Worm (Caenorhabditis elegans): ENCODE data around the gene him-10.
A peak's percentile ranks its signal among the peaks of the same experiment; 100 is the strongest.

him-10 gene

DNA sequence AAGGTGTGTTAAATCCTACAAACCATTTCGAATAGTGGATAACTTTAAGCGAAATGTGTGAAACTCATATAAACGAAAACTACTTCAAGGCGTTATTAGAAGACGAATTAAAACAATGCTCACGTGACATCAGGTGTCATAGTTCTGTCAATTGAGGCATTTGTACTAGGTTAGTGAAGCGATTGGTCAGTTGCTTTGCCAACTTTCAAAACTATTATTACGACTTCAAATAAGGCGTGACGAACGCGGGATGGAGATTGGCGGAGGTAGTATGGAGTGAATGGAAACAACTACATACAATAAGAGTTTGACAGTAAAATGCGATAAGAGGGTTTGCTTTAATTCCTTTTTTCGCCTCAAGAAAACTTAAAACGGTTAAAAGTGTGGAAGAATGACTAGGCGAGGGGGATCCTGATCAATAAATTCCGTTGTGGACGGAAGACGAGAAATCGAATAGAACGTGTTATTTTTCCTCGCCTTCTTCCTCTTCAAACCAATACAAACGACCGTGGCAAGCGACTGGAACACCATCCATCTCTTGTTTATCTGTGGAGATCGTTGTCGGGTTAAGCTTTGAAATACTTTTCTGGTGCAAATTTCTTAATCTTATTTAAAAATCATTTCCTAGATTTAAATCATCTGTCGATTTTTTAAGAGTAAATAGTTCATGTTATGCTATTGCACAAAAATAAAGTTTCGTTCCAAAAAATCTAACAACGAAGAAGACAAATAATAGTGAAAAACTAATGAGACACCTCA is 37.9 kb downstream of the him-10 start:
- no peak for TF ChIP-seq R02D3.7 (tag; optimal IDR thresholded peaks at IDR 0.05)
- TF ChIP-seq elt-1 (tag; optimal IDR thresholded peaks at IDR 0.05): peak; percentile 62
- no peak for TF ChIP-seq nhr-12 (tag; optimal IDR thresholded peaks at IDR 0.05)
- TF ChIP-seq lin-39 (tag; optimal IDR thresholded peaks at IDR 0.05): no peak
- no peak for TF ChIP-seq egl-27 (tag; optimal IDR thresholded peaks at IDR 0.05)
- peak; percentile 50 for TF ChIP-seq ama-1 (optimal IDR thresholded peaks at IDR 0.05)

DNA sequence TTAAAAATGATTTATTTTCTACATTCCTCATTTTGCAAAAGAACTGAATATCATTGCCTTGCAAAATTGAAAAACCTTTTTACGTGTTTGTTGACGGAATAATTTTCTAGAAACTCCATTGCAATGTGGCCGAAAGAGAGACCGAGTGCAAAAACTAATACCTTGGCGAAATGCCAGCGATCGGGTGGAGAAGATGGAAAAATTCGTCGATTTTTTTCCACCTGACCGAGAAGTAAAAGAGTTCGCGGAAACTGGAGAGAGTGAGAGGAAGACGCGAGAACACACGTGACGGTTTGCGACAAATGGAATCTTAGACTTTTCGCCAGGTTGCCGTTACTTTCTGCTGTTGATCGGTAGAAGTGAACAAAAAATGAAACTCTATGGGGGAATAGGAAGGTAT is 38.6 kb downstream of the him-10 start:
- peak; percentile 74 for TF ChIP-seq nhr-25 (tag; optimal IDR thresholded peaks at IDR 0.05)
- TF ChIP-seq mdl-1 (tag; optimal IDR thresholded peaks at IDR 0.05): peak; percentile 8
- TF ChIP-seq hmg-11 (tag; optimal IDR thresholded peaks at IDR 0.05): peak; percentile 3
- TF ChIP-seq egl-27 (tag; optimal IDR thresholded peaks at IDR 0.05): no peak
- TF ChIP-seq pqm-1 (tag; optimal IDR thresholded peaks at IDR 0.05): no peak
- peak; percentile 17 for TF ChIP-seq nfya-1 (tag; optimal IDR thresholded peaks at IDR 0.05; ENCODE audit: insufficient read depth)
- TF ChIP-seq egl-5 (tag; optimal IDR thresholded peaks at IDR 0.05): peak; percentile 20
- TF ChIP-seq snpc-4 (tag; optimal IDR thresholded peaks at IDR 0.05): no peak
- peak; percentile 56 for TF ChIP-seq nhr-23 (tag; optimal IDR thresholded peaks at IDR 0.05)
- peak; percentile 23 for TF ChIP-seq jun-1 (tag; optimal IDR thresholded peaks at IDR 0.05)
- no peak for TF ChIP-seq nhr-67 (tag; optimal IDR thresholded peaks at IDR 0.05)
- peak; percentile 53 for TF ChIP-seq pha-4 (tag; optimal IDR thresholded peaks at IDR 0.05)

DNA sequence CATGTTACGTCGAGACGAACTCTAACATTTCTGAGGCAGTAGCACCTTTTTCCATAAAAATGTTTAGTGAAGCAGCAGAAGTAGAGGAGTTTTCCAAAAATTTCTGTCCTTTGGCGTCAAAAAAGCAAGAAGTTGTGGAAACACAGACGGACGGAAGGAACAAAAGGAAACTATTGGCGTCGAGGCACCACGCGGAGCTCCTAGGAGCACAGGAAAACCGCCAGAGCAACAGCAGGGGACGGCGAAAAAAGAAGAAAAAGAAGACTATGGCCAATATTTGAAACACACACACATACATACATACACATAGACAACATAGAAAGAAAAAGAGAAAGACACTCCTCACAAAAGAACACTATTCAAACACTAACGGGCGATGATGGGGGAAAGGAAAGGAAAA is 39.9 kb downstream of the him-10 start:
- TF ChIP-seq elt-1 (tag; optimal IDR thresholded peaks at IDR 0.05): no peak
- no peak for TF ChIP-seq egl-5 (tag; optimal IDR thresholded peaks at IDR 0.05)
- TF ChIP-seq ceh-16 (tag; optimal IDR thresholded peaks at IDR 0.05): no peak
- no peak for TF ChIP-seq nhr-237 (tag; optimal IDR thresholded peaks at IDR 0.05)
- TF ChIP-seq nfya-1 (tag; optimal IDR thresholded peaks at IDR 0.05; ENCODE audit: insufficient read depth): peak; percentile 23
- no peak for TF ChIP-seq nhr-11 (tag; optimal IDR thresholded peaks at IDR 0.05)
- TF ChIP-seq zag-1 (tag; optimal IDR thresholded peaks at IDR 0.05): no peak
- TF ChIP-seq lsy-12 (tag; optimal IDR thresholded peaks at IDR 0.05): no peak
- peak; percentile 7 for TF ChIP-seq hmg-11 (tag; optimal IDR thresholded peaks at IDR 0.05)
- TF ChIP-seq nhr-12 (tag; optimal IDR thresholded peaks at IDR 0.05): no peak
- no peak for TF ChIP-seq lin-15B (tag; optimal IDR thresholded peaks at IDR 0.05)
- no peak for TF ChIP-seq nhr-67 (tag; optimal IDR thresholded peaks at IDR 0.05)
- peak; percentile 60 for TF ChIP-seq pha-4 (tag; optimal IDR thresholded peaks at IDR 0.05)
- TF ChIP-seq unc-62 (GFP tag; optimal IDR thresholded peaks at IDR 0.05): no peak
- no peak for TF ChIP-seq jun-1 (tag; optimal IDR thresholded peaks at IDR 0.05)

DNA sequence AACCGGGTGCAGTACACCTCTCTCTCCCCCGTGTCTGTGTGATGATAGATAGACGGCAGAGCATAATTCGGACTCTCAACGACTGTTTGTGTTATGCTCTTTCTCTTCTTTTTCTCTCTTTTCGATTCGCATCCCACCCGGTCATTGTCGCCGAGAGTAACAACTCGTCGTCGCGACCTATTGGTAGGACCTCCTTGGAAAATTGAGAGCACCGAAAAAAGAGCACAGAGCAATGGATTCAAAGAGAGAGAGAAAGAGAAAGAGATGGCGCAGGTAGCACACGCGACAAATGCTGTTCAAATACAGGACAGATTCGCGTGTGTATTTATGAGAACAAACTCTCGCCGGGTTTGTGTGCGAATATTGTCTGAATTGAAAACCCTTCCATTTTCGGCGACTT is 40.6 kb downstream of the him-10 start:
- TF ChIP-seq aly-2 (tag; optimal IDR thresholded peaks at IDR 0.05): no peak
- no peak for TF ChIP-seq fkh-10 (GFP tag; optimal IDR thresholded peaks at IDR 0.05)
- no peak for TF ChIP-seq lin-15B (tag; optimal IDR thresholded peaks at IDR 0.05)
- peak; percentile 71 for TF ChIP-seq pha-4 (tag; optimal IDR thresholded peaks at IDR 0.05)
- TF ChIP-seq ceh-16 (tag; optimal IDR thresholded peaks at IDR 0.05): no peak
- TF ChIP-seq jun-1 (tag; optimal IDR thresholded peaks at IDR 0.05): no peak
- TF ChIP-seq elt-3 (tag; optimal IDR thresholded peaks at IDR 0.05): no peak
- peak; percentile 21 for TF ChIP-seq lin-39 (tag; optimal IDR thresholded peaks at IDR 0.05)
- TF ChIP-seq snpc-4 (tag; optimal IDR thresholded peaks at IDR 0.05): no peak
- TF ChIP-seq sea-2 (GFP tag; optimal IDR thresholded peaks at IDR 0.05): no peak
- TF ChIP-seq elt-1 (tag; optimal IDR thresholded peaks at IDR 0.05): no peak
- no peak for TF ChIP-seq lsy-12 (tag; optimal IDR thresholded peaks at IDR 0.05)
- no peak for TF ChIP-seq pqm-1 (tag; optimal IDR thresholded peaks at IDR 0.05)
- TF ChIP-seq egl-27 (tag; optimal IDR thresholded peaks at IDR 0.05): no peak
- TF ChIP-seq ZK546.5 (tag; optimal IDR thresholded peaks at IDR 0.05): no peak

DNA sequence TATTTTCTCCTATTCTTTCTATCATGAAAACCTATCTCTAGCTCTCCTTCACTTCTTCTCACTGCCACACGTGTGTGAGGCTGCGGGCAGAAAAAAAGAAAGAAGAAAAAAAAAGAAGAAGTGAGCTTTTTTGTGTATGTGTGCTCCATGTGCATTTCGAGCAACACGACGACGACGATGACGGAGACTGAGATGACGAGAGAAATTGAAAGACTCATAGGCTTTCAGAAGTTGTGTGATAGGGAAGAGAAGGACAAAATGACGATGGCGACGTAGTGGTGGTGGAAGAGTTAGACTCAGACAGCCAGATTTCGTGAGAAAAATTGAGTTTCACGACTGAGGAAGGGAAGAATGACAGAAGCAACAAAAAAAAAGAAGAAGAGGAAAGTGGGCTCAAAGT is 42.4 kb downstream of the him-10 start:
- TF ChIP-seq ztf-11 (tag; optimal IDR thresholded peaks at IDR 0.05) (no peak), snpc-4 (tag; optimal IDR thresholded peaks at IDR 0.05) (peak; percentile 2), lin-39 (tag; optimal IDR thresholded peaks at IDR 0.05) (peak; percentile 74), R02D3.7 (tag; optimal IDR thresholded peaks at IDR 0.05) (no peak), sea-2 (GFP tag; optimal IDR thresholded peaks at IDR 0.05) (no peak), ztf-4 (tag; optimal IDR thresholded peaks at IDR 0.05) (no peak), ZK546.5 (tag; optimal IDR thresholded peaks at IDR 0.05) (no peak), lin-15B (tag; optimal IDR thresholded peaks at IDR 0.05) (peak; percentile 4), fkh-10 (GFP tag; optimal IDR thresholded peaks at IDR 0.05) (peak; percentile 88), mdl-1 (tag; optimal IDR thresholded peaks at IDR 0.05) (peak; percentile 85), pqm-1 (tag; optimal IDR thresholded peaks at IDR 0.05) (no peak), skn-1 (tag; optimal IDR thresholded peaks at IDR 0.05) (peak; percentile 12), zag-1 (tag; optimal IDR thresholded peaks at IDR 0.05) (peak; percentile 61), daf-12 (tag; optimal IDR thresholded peaks at IDR 0.05) (no peak), unc-62 (GFP tag; optimal IDR thresholded peaks at IDR 0.05) (peak; percentile 35), nhr-11 (tag; optimal IDR thresholded peaks at IDR 0.05) (peak; percentile 56), hmg-11 (tag; optimal IDR thresholded peaks at IDR 0.05) (peak; percentile 76), nfya-1 (tag; optimal IDR thresholded peaks at IDR 0.05; ENCODE audit: insufficient read depth) (peak; percentile 85), elt-1 (tag; optimal IDR thresholded peaks at IDR 0.05) (peak; percentile 15), egl-5 (tag; optimal IDR thresholded peaks at IDR 0.05) (no peak)

Data from whole organism, L3 larva.